Worm (Caenorhabditis elegans) whole organism, L4 larva: ENCODE measurements around the gene C16C8.18.

Experiments
- F26F4.8 ChIP-seq: fragments of 200-800 bp; sonication (Bioruptor generic); conservative IDR thresholded peaks from 2 replicates; pipeline ENCODE4 v1.3.6; 2022; ENCODE audit warnings: missing genetic modification characterization, missing compliant biosample characterization
- F37D6.2 ChIP-seq: sonication (generic microtip); optimal IDR thresholded peaks from 2 replicates; lab custom pipeline; 2016; ENCODE audit warnings: mild to moderate bottlenecking, missing genetic modification characterization, missing compliant biosample characterization
- F44E2.7 ChIP-seq: fragments of 200-800 bp; sonication (Bioruptor generic); IDR thresholded peaks from 2 replicates; pipeline ENCODE4 v2.1.2; 2022; ENCODE audit warnings: missing genetic modification characterization, missing compliant biosample characterization
- F49E8.2 ChIP-seq: sonication (generic microtip); optimal IDR thresholded peaks from 2 replicates; lab custom pipeline; 2016; ENCODE audit warnings: missing compliant biosample characterization, mild to moderate bottlenecking, missing genetic modification characterization, borderline replicate concordance
- ZK337.2 ChIP-seq: fragments of 200-800 bp; sonication (Bioruptor generic); IDR thresholded peaks from 2 replicates; pipeline ENCODE4 v1.3.6; 2022; ENCODE audit warnings: missing genetic modification reagents, missing genetic modification characterization, missing compliant biosample characterization
- ceh-20 ChIP-seq: fragments of 200-800 bp; sonication (Bioruptor generic); IDR thresholded peaks from 2 replicates; pipeline ENCODE4 v1.3.6; 2022; ENCODE audit warnings: missing genetic modification reagents, missing genetic modification characterization, missing compliant biosample characterization
- ceh-32 ChIP-seq: sonication (generic microtip); optimal IDR thresholded peaks from 2 replicates; lab custom pipeline; 2016; ENCODE audit warnings: mild to moderate bottlenecking, missing genetic modification characterization, missing compliant biosample characterization; ENCODE audit not compliant: poor library complexity
- cey-2 ChIP-seq: sonication (generic microtip); optimal IDR thresholded peaks from 3 replicates; lab custom pipeline; 2017; ENCODE audit warnings: missing genetic modification characterization, mild to moderate bottlenecking, missing compliant biosample characterization, antibody characterized with exemption, borderline replicate concordance; ENCODE audit not compliant: insufficient read depth
- daf-12 ChIP-seq: fragments of 150-350 bp; optimal IDR thresholded peaks from 2 replicates; lab custom pipeline; 2014; ENCODE audit warnings: missing biosample characterization, missing genetic modification reagents, missing genetic modification characterization
- duxl-1 ChIP-seq: sonication (generic microtip); optimal IDR thresholded peaks from 2 replicates; lab custom pipeline; 2016; ENCODE audit warnings: mild to moderate bottlenecking, missing genetic modification characterization, moderate library complexity, missing compliant biosample characterization; ENCODE audit not compliant: poor library complexity
- dve-1 ChIP-seq: sonication (generic microtip); optimal IDR thresholded peaks from 2 replicates; lab custom pipeline; 2017; ENCODE audit warnings: antibody characterized with exemption, mild to moderate bottlenecking, missing genetic modification characterization, missing compliant biosample characterization; ENCODE audit not compliant: insufficient read depth
- egl-43 ChIP-seq: fragments of 200-800 bp; sonication (Bioruptor generic); IDR thresholded peaks from 2 replicates; pipeline ENCODE4 v1.3.6; 2022; ENCODE audit warnings: missing genetic modification reagents, missing genetic modification characterization, missing compliant biosample characterization
- fkh-10 ChIP-seq: fragments of 150-350 bp; optimal IDR thresholded peaks from 2 replicates; lab custom pipeline; 2014; ENCODE audit warnings: missing biosample characterization, missing genetic modification reagents, missing genetic modification characterization
- hlh-30 ChIP-seq: sonication (generic microtip); optimal IDR thresholded peaks from 2 replicates; lab custom pipeline; 2017; ENCODE audit warnings: antibody characterized with exemption, mild to moderate bottlenecking, missing genetic modification characterization, missing compliant biosample characterization; ENCODE audit not compliant: insufficient read depth
- hmg-1.1 ChIP-seq: fragments of 200-800 bp; sonication (Bioruptor generic); IDR thresholded peaks from 2 replicates; pipeline ENCODE4 v1.3.6; 2022; ENCODE audit warnings: missing genetic modification reagents, missing genetic modification characterization, missing compliant biosample characterization
- jun-1 ChIP-seq: fragments of 150-350 bp; optimal IDR thresholded peaks from 2 replicates; lab custom pipeline; 2014; ENCODE audit warnings: missing biosample characterization, missing genetic modification reagents, missing genetic modification characterization
- lim-7 ChIP-seq: fragments of 200-800 bp; sonication (Bioruptor generic); IDR thresholded peaks from 2 replicates; pipeline ENCODE4 v1.3.6; 2022; ENCODE audit warnings: missing genetic modification characterization, missing compliant biosample characterization
- lin-15B ChIP-seq: fragments of 150-350 bp; sonication (generic microtip); optimal IDR thresholded peaks from 3 replicates; lab custom pipeline; 2014; ENCODE audit warnings: missing biosample characterization, missing genetic modification characterization
- lin-38 ChIP-seq: fragments of 200-800 bp; sonication (Bioruptor generic); IDR thresholded peaks from 2 replicates; pipeline ENCODE4 v1.3.6; 2022; ENCODE audit warnings: missing genetic modification reagents, missing genetic modification characterization, missing compliant biosample characterization
- lsy-2 ChIP-seq, 2 experiments: fragments of 150-350 bp in 1 of 2; sonication (generic microtip) in 1 of 2; optimal IDR thresholded peaks; 2 replicates each; lab custom pipeline; 2014 to 2017; ENCODE audit warnings: missing biosample characterization in 2 of 2, missing genetic modification characterization in 2 of 2
- mdl-1 ChIP-seq, 2 experiments: fragments of 150-350 bp in 1 of 2; sonication (generic microtip) in 1 of 2; optimal IDR thresholded peaks; 2 replicates each; lab custom pipeline; 2014 to 2017; ENCODE audit warnings: missing biosample characterization in 2 of 2, missing genetic modification characterization in 2 of 2
- mdt-29 ChIP-seq: fragments of 200-800 bp; sonication (Bioruptor generic); IDR thresholded peaks from 2 replicates; pipeline ENCODE4 v1.3.6; 2022; ENCODE audit warnings: missing genetic modification reagents, missing genetic modification characterization, missing compliant biosample characterization
- mes-2 ChIP-seq: sonication (generic microtip); optimal IDR thresholded peaks from 2 replicates; lab custom pipeline; 2016; ENCODE audit warnings: missing genotype, mild to moderate bottlenecking, missing genetic modification characterization, missing compliant biosample characterization; ENCODE audit not compliant: poor library complexity, severe bottlenecking
- mxl-3 ChIP-seq: fragments of 200-800 bp; sonication (Bioruptor generic); optimal IDR thresholded peaks from 2 replicates; lab custom pipeline; 2018; ENCODE audit warnings: mild to moderate bottlenecking, missing genetic modification characterization, missing compliant biosample characterization
- nhr-11 ChIP-seq: fragments of 150-350 bp; optimal IDR thresholded peaks from 2 replicates; lab custom pipeline; 2014; ENCODE audit warnings: missing biosample characterization, missing genetic modification characterization
- nhr-42 ChIP-seq: fragments of 200-800 bp; sonication (Bioruptor generic); IDR thresholded peaks from 2 replicates; pipeline ENCODE4 v1.3.6; 2022; ENCODE audit warnings: missing genetic modification characterization, missing compliant biosample characterization
- php-3 ChIP-seq: fragments of 200-800 bp; sonication (Bioruptor generic); IDR thresholded peaks from 2 replicates; pipeline ENCODE4 v1.3.6; 2022; ENCODE audit warnings: missing genetic modification reagents, missing genetic modification characterization, missing compliant biosample characterization
- pqm-1 ChIP-seq: sonication (generic microtip); optimal IDR thresholded peaks from 2 replicates; lab custom pipeline; 2017; ENCODE audit warnings: missing biosample characterization, missing genetic modification characterization
- sdz-12 ChIP-seq: fragments of 200-800 bp; sonication (Bioruptor generic); optimal IDR thresholded peaks from 2 replicates; lab custom pipeline; 2018; ENCODE audit warnings: mild to moderate bottlenecking, missing genetic modification characterization, missing compliant biosample characterization
- set-16 ChIP-seq: fragments of 200-800 bp; sonication (Bioruptor generic); IDR thresholded peaks from 2 replicates; pipeline ENCODE4 v1.3.6; 2022; ENCODE audit warnings: missing genetic modification reagents, missing genetic modification characterization, missing compliant biosample characterization
- skn-1 ChIP-seq: fragments of 150-350 bp; optimal IDR thresholded peaks from 2 replicates; lab custom pipeline; 2014; ENCODE audit warnings: missing biosample characterization, missing genetic modification characterization
- snpc-1.2 ChIP-seq: fragments of 200-800 bp; sonication (Bioruptor generic); IDR thresholded peaks from 2 replicates; pipeline ENCODE4 v1.3.6; 2022; ENCODE audit warnings: missing genetic modification reagents, missing genetic modification characterization, missing compliant biosample characterization
- spr-3 ChIP-seq: fragments of 200-800 bp; sonication (Bioruptor generic); optimal IDR thresholded peaks from 2 replicates; lab custom pipeline; 2018; ENCODE audit warnings: mild to moderate bottlenecking, missing genetic modification characterization, missing compliant biosample characterization
- tag-97 ChIP-seq: fragments of 200-800 bp; sonication (Bioruptor generic); IDR thresholded peaks from 2 replicates; pipeline ENCODE4 v1.3.6; 2022; ENCODE audit warnings: missing genetic modification characterization, missing compliant biosample characterization
- unc-39 ChIP-seq: sonication (generic microtip); optimal IDR thresholded peaks from 2 replicates; lab custom pipeline; 2017; ENCODE audit warnings: missing biosample characterization, missing genetic modification characterization
- zag-1 ChIP-seq: fragments of 150-350 bp; optimal IDR thresholded peaks from 2 replicates; lab custom pipeline; 2014; ENCODE audit warnings: missing biosample characterization, missing genetic modification characterization
- zip-2 ChIP-seq: fragments of 150-350 bp; optimal IDR thresholded peaks from 2 replicates; lab custom pipeline; 2014; ENCODE audit warnings: missing biosample characterization, missing genetic modification characterization

C16C8.18 gene

ce11 chrII:3403535-3403934 is 26.0 kb upstream of the C16C8.18 start, which contains the start of gene nep-8:
Gene nep-8, plus strand, starts transcription at chrII:3403835.
- TF ChIP-seq lin-38 (GFP tag; lab: Robert Waterston, UW), result no peak

- TF ChIP-seq egl-43 (GFP tag; lab: Robert Waterston, UW) (no peak), mdl-1 (tag; optimal IDR thresholded peaks at IDR 0.05; lab: Kevin White, UChicago) (no peak), ceh-20 (GFP tag; lab: Robert Waterston, UW) (no peak), daf-12 (tag; lab: Kevin White, UChicago) (no peak), ceh-32 (tag; lab: Kevin White, UChicago) (no peak), zag-1 (no peak), tag-97 (GFP tag; lab: Robert Waterston, UW) (no peak), set-16 (GFP tag; lab: Robert Waterston, UW) (no peak), sdz-12 (GFP tag; lab: Kevin White, UChicago) (no peak), F26F4.8 (GFP tag; lab: Robert Waterston, UW) (no peak), pqm-1 (tag; lab: Kevin White, UChicago) (no peak), fkh-10 (no peak), lin-38 (GFP tag; lab: Robert Waterston, UW) (no peak), lsy-2 (tag; optimal IDR thresholded peaks at IDR 0.05; lab: Kevin White, UChicago) (no peak)
- TF ChIP-seq, all 104 proteins: peak for 0
Observed at ce11 chrII:3414383-3414910, 15.1 kb upstream of the C16C8.18 start, which contains the start of the genes F18A12.7 and F18A12.2. Gene F18A12.7, minus strand, starts transcription at chrII:3414483. Gene F18A12.2, plus strand, starts transcription at chrII:3414860.

ce11 chrII:3416528-3416927 is 13.0 kb upstream of the C16C8.18 start, which contains the start of gene nep-6:
Gene nep-6, plus strand, starts transcription at chrII:3416828.
- TF ChIP-seq unc-39 (tag; lab: Kevin White, UChicago) (no peak), jun-1 (tag; lab: Kevin White, UChicago) (no peak), nhr-11 (tag; lab: Kevin White, UChicago) (no peak), php-3 (no peak), mxl-3 (no peak), lsy-2 (tag; optimal IDR thresholded peaks at IDR 0.05; lab: Kevin White, UChicago) (no peak), mes-2 (tag; lab: Kevin White, UChicago) (no peak), zip-2 (no peak), spr-3 (GFP tag; lab: Kevin White, UChicago) (no peak), dve-1 (tag; lab: Kevin White, UChicago) (no peak), nhr-42 (GFP tag; lab: Robert Waterston, UW) (no peak), lin-15B (tag; lab: Kevin White, UChicago) (no peak), mdt-29 (no peak), lim-7 (GFP tag; lab: Robert Waterston, UW) (no peak), F49E8.2 (no peak), F44E2.7 (GFP tag; lab: Robert Waterston, UW) (no peak), snpc-1.2 (GFP tag; lab: Robert Waterston, UW) (no peak), ZK337.2 (no peak), hlh-30 (no peak), skn-1 (tag; lab: Kevin White, UChicago) (no peak)

ce11 chrII:3422938-3423337 is 6.6 kb upstream of the C16C8.18 start:
- TF ChIP-seq hmg-1.1 (GFP tag; lab: Robert Waterston, UW) (no peak), cey-2 (tag; lab: Kevin White, UChicago) (no peak), duxl-1 (tag; lab: Kevin White, UChicago) (peak; percentile 80), F37D6.2 (tag; lab: Kevin White, UChicago) (no peak)
